Worm (Caenorhabditis elegans) whole organism, L2 larva: ENCODE results near the gene msp-79.

Experiments
- aly-2 ChIP-seq: fragments of 150-350 bp; optimal IDR thresholded peaks from 2 replicates; lab custom pipeline; 2014; ENCODE audit warnings: missing biosample characterization, missing genetic modification characterization
- fos-1 ChIP-seq: fragments of 150-350 bp; optimal IDR thresholded peaks from 2 replicates; lab custom pipeline; 2014; ENCODE audit warnings: missing biosample characterization, missing genetic modification characterization
- lin-13 ChIP-seq: fragments of 150-350 bp; optimal IDR thresholded peaks from 2 replicates; lab custom pipeline; 2014; ENCODE audit warnings: missing biosample characterization, missing genetic modification reagents, missing genetic modification characterization
- lin-39 ChIP-seq: fragments of 150-350 bp; optimal IDR thresholded peaks from 2 replicates; lab custom pipeline; 2014; ENCODE audit warnings: missing biosample characterization, missing genetic modification reagents, missing genetic modification characterization
- lsy-2 ChIP-seq, 2 experiments: fragments of 150-350 bp in 1 of 2; sonication (generic microtip) in 1 of 2; optimal IDR thresholded peaks; 2 replicates each; lab custom pipeline; 2014 to 2017; ENCODE audit warnings: missing biosample characterization in 2 of 2, missing genetic modification characterization in 2 of 2
- mdl-1 ChIP-seq, 2 experiments: fragments of 150-350 bp in 1 of 2; sonication (generic microtip) in 1 of 2; optimal IDR thresholded peaks; 2 replicates each; lab custom pipeline; 2017; ENCODE audit warnings: missing biosample characterization in 2 of 2, missing genetic modification characterization in 2 of 2
- unc-39 ChIP-seq: fragments of 150-350 bp; optimal IDR thresholded peaks from 2 replicates; lab custom pipeline; 2014; ENCODE audit warnings: missing biosample characterization, missing genetic modification characterization
- ztf-11 ChIP-seq: sonication (generic microtip); optimal IDR thresholded peaks from 2 replicates; lab custom pipeline; 2017; ENCODE audit warnings: missing biosample characterization, missing genetic modification characterization

DNA sequence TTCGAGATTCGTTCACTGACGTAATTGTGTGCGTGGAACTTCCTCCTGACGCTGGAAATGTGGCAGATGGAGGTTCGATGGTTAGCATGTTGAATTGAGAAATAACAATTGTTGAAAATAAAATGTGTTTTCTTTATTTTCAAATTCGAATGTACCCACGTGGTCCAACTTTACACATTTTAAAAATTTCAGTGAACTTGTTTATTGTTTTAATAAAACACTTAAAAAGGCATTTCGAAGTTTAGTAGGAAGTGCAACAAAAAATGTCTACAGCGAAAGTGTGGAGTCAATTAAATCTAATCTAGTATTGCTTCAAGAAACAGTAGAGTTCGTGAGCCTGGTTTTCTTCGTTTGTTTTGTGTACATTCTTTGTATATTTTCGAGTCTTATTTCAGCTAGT, 704 bp downstream of the msp-79 start, which contains the start of gene ssp-36:
- TF ChIP-seq fos-1 (tag; lab: Kevin White, UChicago) (no peak), unc-39 (no peak), lsy-2 (tag; optimal IDR thresholded peaks at IDR 0.05; lab: Kevin White, UChicago) (no peak), lin-13 (no peak), ztf-11 (tag; lab: Kevin White, UChicago) (no peak), mdl-1 (tag; optimal IDR thresholded peaks at IDR 0.05; lab: Kevin White, UChicago) (no peak), aly-2 (tag; lab: Kevin White, UChicago) (no peak), lin-39 (tag; lab: Kevin White, UChicago) (no peak)
